Fruit fly (Drosophila melanogaster) whole organism, adult: ENCODE measurements around the gene galla-2.
A peak's percentile ranks its signal among the peaks of the same experiment; 100 is the strongest.

Source experiments
- CG1620 ChIP-seq: fragments of 200-800 bp; sonication (Bioruptor generic); optimal IDR thresholded peaks from 2 replicates; lab custom pipeline; 2016; ENCODE audit warnings: missing biosample characterization, missing genetic modification characterization
- CG7045 ChIP-seq: fragments of 200-800 bp; sonication (Bioruptor generic); optimal IDR thresholded peaks from 2 replicates; lab custom pipeline; 2017; ENCODE audit warnings: missing biosample characterization, mild to moderate bottlenecking, missing genetic modification characterization
- Mnt ChIP-seq: fragments of 200-800 bp; sonication (Bioruptor generic); optimal IDR thresholded peaks from 2 replicates; lab custom pipeline; 2016; ENCODE audit warnings: missing biosample characterization, mild to moderate bottlenecking, missing genetic modification characterization
- kay ChIP-seq: fragments of 200-800 bp; sonication (Bioruptor generic); peaks from one replicate; lab custom pipeline; 2016; ENCODE audit warnings: missing biosample characterization, missing genetic modification characterization, borderline replicate concordance
- tj ChIP-seq: fragments of 200-800 bp; sonication (Bioruptor generic); optimal IDR thresholded peaks from 3 replicates; lab custom pipeline; 2017; ENCODE audit warnings: missing biosample characterization, mild to moderate bottlenecking, missing genetic modification characterization, moderate library complexity
- toe ChIP-seq: fragments of 200-800 bp; sonication (Bioruptor generic); optimal IDR thresholded peaks from 2 replicates; lab custom pipeline; 2016; ENCODE audit warnings: missing biosample characterization, missing genetic modification characterization

DNA sequence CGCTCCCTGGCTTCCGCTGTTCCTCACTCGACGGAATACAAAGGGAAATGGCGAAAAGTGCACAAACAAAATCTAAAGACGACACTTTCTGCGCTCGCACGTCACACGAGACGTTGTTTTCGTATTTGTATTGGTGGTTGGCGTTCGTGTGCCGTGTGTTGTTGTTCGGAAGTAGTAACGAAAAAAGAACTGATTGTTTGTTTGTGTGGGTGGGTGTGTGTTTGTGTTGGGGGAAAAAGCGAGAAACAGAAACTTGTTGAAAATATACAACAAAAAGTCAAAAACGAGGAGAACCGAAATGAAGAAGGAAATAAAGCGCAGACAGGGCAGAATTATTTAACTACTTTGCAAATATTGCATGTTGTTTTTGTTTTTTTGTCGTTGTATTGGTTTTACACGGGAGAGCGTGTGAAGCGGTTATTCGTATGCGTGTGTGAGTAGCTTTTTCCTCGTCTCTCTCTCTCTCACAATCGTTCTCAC, 15.6 kb downstream of the galla-2 start:
- TF ChIP-seq kay (GFP tag; lab: Kevin White, UChicago) (no peak), tj (GFP tag; lab: Kevin White, UChicago) (peak; percentile 98), CG1620 (GFP tag; lab: Kevin White, UChicago) (no peak), CG7045 (GFP tag; lab: Kevin White, UChicago) (no peak), toe (no peak), Mnt (peak; percentile 67)
